Fruit fly (Drosophila melanogaster): Measurements from ENCODE around the gene KaiR1D.
A peak's percentile ranks its signal among the peaks of the same experiment; 100 is the strongest.

Gene KaiR1D

DNA sequence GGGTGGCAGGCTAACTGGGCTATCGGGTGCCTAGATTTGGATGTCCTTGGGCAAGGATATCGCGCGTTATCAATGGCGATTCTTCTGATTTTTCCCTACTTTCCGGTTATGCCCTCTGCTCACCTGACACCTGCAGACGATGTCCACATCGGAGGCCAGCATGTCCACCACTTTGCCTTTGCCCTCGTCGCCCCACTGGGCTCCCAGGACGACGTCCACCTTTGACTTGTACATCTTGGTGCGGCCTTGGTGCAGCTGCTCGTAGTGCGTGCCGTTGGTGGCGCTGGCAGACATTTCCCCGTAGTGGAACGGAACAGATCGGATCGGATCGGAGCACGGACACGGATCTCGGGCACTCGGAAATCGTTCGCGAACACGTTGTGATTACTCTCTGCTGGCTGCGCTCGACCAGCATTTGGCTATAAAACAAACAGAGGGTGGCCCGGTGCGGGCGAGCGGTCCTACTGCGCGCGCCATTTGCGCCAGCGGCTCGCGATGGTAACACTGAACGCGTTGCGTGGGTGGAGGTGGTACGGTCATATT is 35.8 kb downstream of the KaiR1D start, which contains the start of gene Adss (continued):
- TF ChIP-seq CG14710 (tag; optimal IDR thresholded peaks at IDR 0.05) (peak; percentile 21), salm (tag; optimal IDR thresholded peaks at IDR 0.05) (no peak), Camta (GFP tag; optimal IDR thresholded peaks at IDR 0.05) (peak; percentile 15), lilli (GFP tag; optimal IDR thresholded peaks at IDR 0.05) (peak; percentile 45), mam (GFP tag; optimal IDR thresholded peaks at IDR 0.05) (peak; percentile 10), chn (GFP tag; optimal IDR thresholded peaks at IDR 0.05) (peak; percentile 35), sna (GFP tag; IDR thresholded peaks at IDR 0.05; ENCODE audit: partially characterized antibody) (peak; percentile 34; the same call in 1 of the 2 replicates), ara (GFP tag; IDR thresholded peaks at IDR 0.05) (0 out of 2 replicates have a peak, but pooled peaks have one; percentile 41), pb (GFP tag; optimal IDR thresholded peaks at IDR 0.05) (peak; percentile 1), NfI (GFP tag; optimal IDR thresholded peaks at IDR 0.05) (peak; percentile 5), ftz-f1 (GFP tag; optimal IDR thresholded peaks at IDR 0.05) (peak; percentile 54), repo (GFP tag; optimal IDR thresholded peaks at IDR 0.05) (peak; percentile 7), eve (GFP tag; optimal IDR thresholded peaks at IDR 0.05) (no peak), caup (GFP tag; optimal IDR thresholded peaks at IDR 0.05; ENCODE audit: severe bottlenecking) (peak; percentile 46), Lhr (GFP tag; optimal IDR thresholded peaks at IDR 0.05) (peak; percentile 52), CG6272 (GFP tag; IDR thresholded peaks at IDR 0.05) (0 out of 2 replicates have a peak, but pooled peaks have one; percentile 8), stwl (tag; optimal IDR thresholded peaks at IDR 0.05) (peak; percentile 47), seq (GFP tag; IDR thresholded peaks at IDR 0.05) (peak; percentile 41; the same call in 1 of the 2 replicates), otp (GFP tag; IDR thresholded peaks at IDR 0.05) (no peak), CG1603 (tag; optimal IDR thresholded peaks at IDR 0.05) (peak; percentile 43), CG12071 (GFP tag; optimal IDR thresholded peaks at IDR 0.05) (peak; percentile 43), nom (GFP tag; optimal IDR thresholded peaks at IDR 0.05) (peak; percentile 45), CG1024 (GFP tag; IDR thresholded peaks at IDR 0.05) (peak; percentile 44; the same call in 1 of the 2 replicates), fd64A (GFP tag; optimal IDR thresholded peaks at IDR 0.05) (no peak), CG17829 (tag; optimal IDR thresholded peaks at IDR 0.05) (peak; percentile 3), emc (GFP tag; optimal IDR thresholded peaks at IDR 0.05) (peak; percentile 2), Bgb (GFP tag; IDR thresholded peaks at IDR 0.05; ENCODE audit: partially characterized antibody) (peak; percentile 67), ci (GFP tag; IDR thresholded peaks at IDR 0.05) (peak; percentile 74; the same call in 2 of the 3 replicates), zfh1 (GFP tag; IDR thresholded peaks at IDR 0.05) (peak; percentile 46; the same call in 1 of the 3 replicates), CG6254 (GFP tag; optimal IDR thresholded peaks at IDR 0.05) (peak; percentile 57), sc (optimal IDR thresholded peaks at IDR 0.05) (no peak), sc (GFP tag; optimal IDR thresholded peaks at IDR 0.05) (peak; percentile 15), phol (tag; optimal IDR thresholded peaks at IDR 0.05) (peak; percentile 48), CG12391 (tag; optimal IDR thresholded peaks at IDR 0.05) (peak; percentile 29), gfzf (GFP tag; optimal IDR thresholded peaks at IDR 0.05) (peak; percentile 87), chif (GFP tag; optimal IDR thresholded peaks at IDR 0.05) (peak in 1 of 2 experiments; percentile 24), Ets97D (GFP tag; optimal IDR thresholded peaks at IDR 0.05) (peak; percentile 50), bcd (GFP tag; optimal IDR thresholded peaks at IDR 0.05) (peak; percentile 24), mirr (GFP tag; optimal IDR thresholded peaks at IDR 0.05) (peak; percentile 53), NFAT (GFP tag; IDR thresholded peaks at IDR 0.05) (peak; percentile 41; the same call in 1 of the 2 replicates), yki (optimal IDR thresholded peaks at IDR 0.05) (no peak), CG10543 (GFP tag; optimal IDR thresholded peaks at IDR 0.05) (peak; percentile 29), CG16863 (GFP tag; optimal IDR thresholded peaks at IDR 0.05) (peak; percentile 18), Ravus (GFP tag; IDR thresholded peaks at IDR 0.05) (no peak), CG4617 (GFP tag; optimal IDR thresholded peaks at IDR 0.05; ENCODE audit: borderline replicate concordance) (peak; percentile 21), aop (GFP tag; IDR thresholded peaks at IDR 0.05) (0 out of 2 replicates have a peak, but pooled peaks have one; percentile 51), Antp (GFP tag; optimal IDR thresholded peaks at IDR 0.05) (peak; percentile 36), CTCF (GFP tag; optimal IDR thresholded peaks at IDR 0.05) (peak; percentile 21), lov (optimal IDR thresholded peaks at IDR 0.05) (no peak), lov (GFP tag; IDR thresholded peaks at IDR 0.05) (peak; percentile 61; the same call in 2 of the 3 replicates), CG6765 (GFP tag; optimal IDR thresholded peaks at IDR 0.05) (peak; percentile 48)

Data from whole organism, embryonic.